Worm (Caenorhabditis elegans): ENCODE measurements around the gene str-136.

DNA sequence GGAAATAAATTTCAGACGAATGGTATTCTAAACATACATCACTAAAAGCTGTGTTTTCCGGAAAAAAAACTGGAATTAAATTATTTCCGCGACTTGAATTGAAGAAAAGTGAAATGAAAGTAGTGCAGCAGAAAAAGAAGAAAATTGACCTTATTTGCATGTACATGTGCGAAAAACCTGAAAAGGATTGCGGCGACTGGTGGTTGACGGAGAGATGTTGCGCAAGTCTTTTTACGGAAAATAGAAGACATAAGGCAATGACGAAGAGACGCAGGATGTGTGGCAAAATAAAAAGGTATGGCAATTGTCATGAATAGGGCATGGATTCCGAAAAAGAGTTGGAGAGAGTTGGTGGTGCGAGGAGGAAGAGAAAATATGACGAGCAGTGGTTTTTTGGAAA lies 23.8 kb downstream of the str-136 start:
- TF ChIP-seq ztf-29 (GFP tag; IDR thresholded peaks at IDR 0.05) (no peak), T22C8.4 (GFP tag; IDR thresholded peaks at IDR 0.05) (no peak), ztf-23 (GFP tag; IDR thresholded peaks at IDR 0.05) (no peak), flt-1 (GFP tag; IDR thresholded peaks at IDR 0.05) (no peak), ref-1 (GFP tag; conservative IDR thresholded peaks at IDR 0.05) (no peak), tab-1 (GFP tag; IDR thresholded peaks at IDR 0.05) (no peak), cog-1 (tag; optimal IDR thresholded peaks at IDR 0.05) (no peak), klf-2 (GFP tag; conservative IDR thresholded peaks at IDR 0.05) (no peak), med-1 (GFP tag; optimal IDR thresholded peaks at IDR 0.05; ENCODE audit: insufficient read depth) (no peak)

Data from whole organism, midembryonic.